Fruit fly (Drosophila melanogaster) whole organism: ENCODE measurements around the gene slif.

Experiments
- CG8478 ChIP-seq: fragments of >200 bp; optimal IDR thresholded peaks from 2 replicates; lab custom pipeline; 2018; ENCODE audit warnings: inconsistent platforms
- psq ChIP-seq: fragments of >200 bp; optimal IDR thresholded peaks from 2 replicates; lab custom pipeline; 2017
- usp ChIP-seq: fragments of >200 bp; optimal IDR thresholded peaks from 2 replicates; lab custom pipeline; 2017; ENCODE audit warnings: missing biosample characterization, missing genetic modification characterization, mixed read lengths

- TF ChIP-seq psq (lab: Kevin White, UChicago) (no peak), CG8478 (no peak), usp (GFP tag; lab: Kevin White, UChicago) (no peak)
Observed at dm6 chr3L:22847679-22848118, 33.1 kb upstream of the slif start.
